Fruit fly (Drosophila melanogaster): ENCODE measurements around the gene CG31528.

CG31528 gene

dm6 chr3R:4381079-4381919 is 34.9 kb upstream of the CG31528 start, which contains the start of gene Cont (continued):
- TF ChIP-seq NC2β (GFP tag; optimal IDR thresholded peaks at IDR 0.05) = peak; percentile 21
- peak; percentile 98 for TF ChIP-seq E2f2 (GFP tag; IDR thresholded peaks at IDR 0.05)
- TF ChIP-seq stwl (tag; optimal IDR thresholded peaks at IDR 0.05) = peak; percentile 55
- TF ChIP-seq CG18619 (GFP tag; optimal IDR thresholded peaks at IDR 0.05) = no peak
- peak; percentile 60; the same call in 1 of the 3 replicates for TF ChIP-seq Dbx (GFP tag; IDR thresholded peaks at IDR 0.05)
- TF ChIP-seq B-H2 (GFP tag; optimal IDR thresholded peaks at IDR 0.05) = peak; percentile 22
- TF ChIP-seq Blimp-1 (GFP tag; optimal IDR thresholded peaks at IDR 0.05) = no peak
- no peak for TF ChIP-seq zf30C (GFP tag; optimal IDR thresholded peaks at IDR 0.05)
- TF ChIP-seq Dref (GFP tag; IDR thresholded peaks at IDR 0.05) = peak; percentile 99
- TF ChIP-seq Optix (GFP tag; IDR thresholded peaks at IDR 0.05) = no peak
- TF ChIP-seq CG4328 (GFP tag; optimal IDR thresholded peaks at IDR 0.05) = no peak
- peak; percentile 85 for TF ChIP-seq inv (GFP tag; IDR thresholded peaks at IDR 0.05; ENCODE audit: partially characterized antibody)
- TF ChIP-seq CG30020 (tag; optimal IDR thresholded peaks at IDR 0.05) = peak; percentile 61
- no peak for TF ChIP-seq Dip3 (GFP tag; optimal IDR thresholded peaks at IDR 0.05)
- TF ChIP-seq Elba2 (GFP tag; optimal IDR thresholded peaks at IDR 0.05) = peak; percentile 57
- no peak for TF ChIP-seq bowl (GFP tag; IDR thresholded peaks at IDR 0.05)
- peak; percentile 87 for TF ChIP-seq CG2116 (GFP tag; optimal IDR thresholded peaks at IDR 0.05)
- TF ChIP-seq ems (GFP tag; optimal IDR thresholded peaks at IDR 0.05) = no peak
- no peak for TF ChIP-seq lab (GFP tag; optimal IDR thresholded peaks at IDR 0.05)
- no peak for TF ChIP-seq CG43689 (GFP tag; IDR thresholded peaks at IDR 0.05)
- no peak for TF ChIP-seq CG10959 (GFP tag; IDR thresholded peaks at IDR 0.05)
- no peak for TF ChIP-seq CG3838 (GFP tag; optimal IDR thresholded peaks at IDR 0.05)
- peak; percentile 91 for TF ChIP-seq Dll (GFP tag; IDR thresholded peaks at IDR 0.05; ENCODE audit: partially characterized antibody)
- peak; percentile 48 for TF ChIP-seq CG4617 (GFP tag; optimal IDR thresholded peaks at IDR 0.05; ENCODE audit: borderline replicate concordance)
- peak; percentile 39 for TF ChIP-seq Lhr (GFP tag; optimal IDR thresholded peaks at IDR 0.05)
- peak; percentile 6 for TF ChIP-seq Mad (GFP tag; optimal IDR thresholded peaks at IDR 0.05)
- peak; percentile 94 for TF ChIP-seq hbn (GFP tag; IDR thresholded peaks at IDR 0.05; ENCODE audit: partially characterized antibody)
- TF ChIP-seq Atf-2 (GFP tag; optimal IDR thresholded peaks at IDR 0.05) = no peak
- TF ChIP-seq nerfin-2 (GFP tag; IDR thresholded peaks at IDR 0.05; ENCODE audit: partially characterized antibody) = peak; percentile 94
- no peak for TF ChIP-seq CG16863 (GFP tag; optimal IDR thresholded peaks at IDR 0.05)
- TF ChIP-seq Nf-YC (tag; optimal IDR thresholded peaks at IDR 0.05) = peak; percentile 0
- peak; percentile 9 for TF ChIP-seq gfzf (GFP tag; optimal IDR thresholded peaks at IDR 0.05)
- TF ChIP-seq Sry-δ (GFP tag; optimal IDR thresholded peaks at IDR 0.05) = peak; percentile 95
- TF ChIP-seq Fer1 (GFP tag; optimal IDR thresholded peaks at IDR 0.05) = peak; percentile 1
- 0 out of 2 replicates have a peak, but pooled peaks have one; percentile 21 for TF ChIP-seq Xrp1 (GFP tag; IDR thresholded peaks at IDR 0.05)
- no peak for TF ChIP-seq ind (GFP tag; optimal IDR thresholded peaks at IDR 0.05)
- TF ChIP-seq CG16813 (GFP tag; IDR thresholded peaks at IDR 0.05; ENCODE audit: partially characterized antibody) = peak; percentile 93
- no peak for TF ChIP-seq CG34376 (GFP tag; optimal IDR thresholded peaks at IDR 0.05)
- no peak for TF ChIP-seq CG32772 (GFP tag; IDR thresholded peaks at IDR 0.05)
- TF ChIP-seq org-1 (GFP tag; optimal IDR thresholded peaks at IDR 0.05) = no peak
- TF ChIP-seq Opbp (GFP tag; IDR thresholded peaks at IDR 0.05; ENCODE audit: partially characterized antibody) = peak; percentile 97
- TF ChIP-seq stc (GFP tag; IDR thresholded peaks at IDR 0.05) = no peak
- TF ChIP-seq CG17186 (GFP tag; optimal IDR thresholded peaks at IDR 0.05) = peak; percentile 26
- no peak for TF ChIP-seq cwo (GFP tag; optimal IDR thresholded peaks at IDR 0.05)
- TF ChIP-seq CG18599 (GFP tag; optimal IDR thresholded peaks at IDR 0.05) = no peak
- no peak for TF ChIP-seq crp (GFP tag; optimal IDR thresholded peaks at IDR 0.05)
- peak; percentile 94 for TF ChIP-seq CG13287 (GFP tag; IDR thresholded peaks at IDR 0.05; ENCODE audit: partially characterized antibody)
- peak; percentile 68 for TF ChIP-seq CG15514 (GFP tag; optimal IDR thresholded peaks at IDR 0.05)
